Fruit fly (Drosophila melanogaster) whole organism, embryonic: ENCODE data around the gene CG12773.

Source experiments
- ATbp ChIP-seq: fragments of 200-800 bp; sonication (Bioruptor generic); optimal IDR thresholded peaks from 2 replicates; lab custom pipeline; 2017; ENCODE audit warnings: missing biosample characterization, mild to moderate bottlenecking, missing genetic modification characterization, missing genetic modification reagents
- Adf1 ChIP-seq: fragments of 200-800 bp; sonication (Bioruptor generic); IDR thresholded peaks from 2 replicates; pipeline ENCODE4 v1.3.6; 2022; ENCODE audit warnings: missing biosample characterization, missing genetic modification characterization
- CG1024 ChIP-seq: fragments of 200-800 bp; sonication (Bioruptor generic); IDR thresholded peaks from 2 replicates; pipeline ENCODE4 v1.3.6; 2022; ENCODE audit warnings: missing biosample characterization, missing genetic modification characterization
- CG11398 ChIP-seq: fragments of 200-800 bp; sonication (Bioruptor generic); optimal IDR thresholded peaks from 2 replicates; lab custom pipeline; 2016; ENCODE audit warnings: missing biosample characterization, missing genetic modification characterization
- CG1233 ChIP-seq: fragments of 200-800 bp; sonication (Bioruptor generic); optimal IDR thresholded peaks from 4 replicates; lab custom pipeline; 2018; ENCODE audit warnings: missing biosample characterization, mild to moderate bottlenecking, missing genetic modification characterization
- CG1603 ChIP-seq: fragments of 200-800 bp; sonication (Bioruptor generic); optimal IDR thresholded peaks from 2 replicates; lab custom pipeline; 2019; ENCODE audit warnings: missing biosample characterization, mild to moderate bottlenecking, missing genetic modification characterization, moderate library complexity
- CG16813 ChIP-seq: fragments of 200-800 bp; sonication (Bioruptor generic); IDR thresholded peaks from 3 replicates; pipeline ENCODE4 v1.3.6; 2022; ENCODE audit warnings: missing biosample characterization, missing genetic modification characterization; ENCODE audit not compliant: partially characterized antibody
- CG16815 ChIP-seq: fragments of 200-800 bp; sonication (Bioruptor generic); optimal IDR thresholded peaks from 3 replicates; lab custom pipeline; 2017; ENCODE audit warnings: missing biosample characterization, mild to moderate bottlenecking, missing genetic modification characterization
- CG1832 ChIP-seq: fragments of 200-800 bp; sonication (Bioruptor generic); optimal IDR thresholded peaks from 2 replicates; lab custom pipeline; 2017; ENCODE audit warnings: missing biosample characterization, mild to moderate bottlenecking, missing genetic modification characterization, inconsistent platforms
- CG31365 ChIP-seq: fragments of 200-800 bp; sonication (Bioruptor generic); optimal IDR thresholded peaks from 2 replicates; lab custom pipeline; 2018; ENCODE audit warnings: missing biosample characterization, mild to moderate bottlenecking, missing genetic modification characterization
- CG4424 ChIP-seq: fragments of 200-800 bp; sonication (Bioruptor generic); optimal IDR thresholded peaks from 3 replicates; lab custom pipeline; 2016; ENCODE audit warnings: missing biosample characterization, missing genetic modification characterization
- CG5245 ChIP-seq: fragments of 200-800 bp; sonication (Bioruptor generic); optimal IDR thresholded peaks from 3 replicates; lab custom pipeline; 2016; ENCODE audit warnings: missing biosample characterization, missing genetic modification characterization
- CG6654 ChIP-seq: fragments of 200-800 bp; sonication (Bioruptor generic); optimal IDR thresholded peaks from 2 replicates; lab custom pipeline; 2017; ENCODE audit warnings: missing biosample characterization, mild to moderate bottlenecking, missing genetic modification characterization
- CG6765 ChIP-seq: fragments of 200-800 bp; sonication (Bioruptor generic); optimal IDR thresholded peaks from 3 replicates; lab custom pipeline; 2017; ENCODE audit warnings: missing biosample characterization, mild to moderate bottlenecking, missing genetic modification characterization
- CG6791 ChIP-seq: fragments of 200-800 bp; sonication (Bioruptor generic); IDR thresholded peaks from 3 replicates; pipeline ENCODE4 v1.3.6; 2022; ENCODE audit warnings: missing biosample characterization, missing genetic modification characterization; ENCODE audit not compliant: partially characterized antibody
- CG7928 ChIP-seq: fragments of 200-800 bp; sonication (Bioruptor generic); optimal IDR thresholded peaks from 2 replicates; lab custom pipeline; 2017; ENCODE audit warnings: missing biosample characterization, mild to moderate bottlenecking, missing genetic modification characterization
- CG8281 ChIP-seq: fragments of 200-800 bp; sonication (Bioruptor generic); optimal IDR thresholded peaks from 2 replicates; lab custom pipeline; 2018; ENCODE audit warnings: missing biosample characterization, mild to moderate bottlenecking, missing genetic modification characterization, moderate library complexity
- CG8290 ChIP-seq, 3 experiments: fragments of 200-800 bp; sonication (Bioruptor generic); optimal IDR thresholded peaks; 2 replicates each; lab custom pipeline; 2016 to 2019; ENCODE audit warnings: missing biosample characterization in 3 of 3, missing genetic modification characterization in 3 of 3, mild to moderate bottlenecking in 2 of 3, moderate library complexity in 1 of 3
- CG8388 ChIP-seq: fragments of 200-800 bp; sonication (Bioruptor generic); optimal IDR thresholded peaks from 2 replicates; lab custom pipeline; 2019; ENCODE audit warnings: missing biosample characterization, mild to moderate bottlenecking, missing genetic modification characterization, moderate library complexity
- CG9437 ChIP-seq: fragments of 200-800 bp; sonication (Bioruptor generic); optimal IDR thresholded peaks from 2 replicates; lab custom pipeline; 2018; ENCODE audit warnings: missing biosample characterization, mild to moderate bottlenecking, missing genetic modification characterization
- CG9727 ChIP-seq: fragments of 200-800 bp; sonication (Bioruptor generic); optimal IDR thresholded peaks from 3 replicates; lab custom pipeline; 2017; ENCODE audit warnings: missing biosample characterization, mild to moderate bottlenecking, missing genetic modification characterization
- CG9797 ChIP-seq: fragments of 200-800 bp; sonication (Bioruptor generic); optimal IDR thresholded peaks from 3 replicates; lab custom pipeline; 2018; ENCODE audit warnings: missing biosample characterization, mild to moderate bottlenecking, missing genetic modification characterization
- Dad ChIP-seq: fragments of 200-800 bp; sonication (Bioruptor generic); optimal IDR thresholded peaks from 3 replicates; lab custom pipeline; 2016; ENCODE audit warnings: missing biosample characterization, missing genetic modification characterization
- Dip2 ChIP-seq: fragments of 200-800 bp; sonication (Bioruptor generic); IDR thresholded peaks from 2 replicates; pipeline ENCODE4 v1.3.6; 2022; ENCODE audit warnings: missing biosample characterization, missing genetic modification characterization
- Dll ChIP-seq: fragments of 200-800 bp; sonication (Bioruptor generic); IDR thresholded peaks from 4 replicates; pipeline ENCODE4 v1.3.6; 2022; ENCODE audit warnings: missing biosample characterization, missing genetic modification characterization; ENCODE audit not compliant: partially characterized antibody
- Ets65A ChIP-seq: fragments of 200-800 bp; sonication (Bioruptor generic); peaks from one replicate; lab custom pipeline; 2016; ENCODE audit warnings: missing biosample characterization, missing genetic modification characterization
- Fer3 ChIP-seq: fragments of 200-800 bp; sonication (Bioruptor generic); optimal IDR thresholded peaks from 2 replicates; lab custom pipeline; 2018; ENCODE audit warnings: missing biosample characterization, mild to moderate bottlenecking, missing genetic modification characterization, moderate library complexity
- Hand ChIP-seq: fragments of 200-800 bp; sonication (Bioruptor generic); optimal IDR thresholded peaks from 2 replicates; lab custom pipeline; 2017; ENCODE audit warnings: mild to moderate bottlenecking, missing biosample characterization, missing genetic modification reagents, missing genetic modification characterization
- Med ChIP-seq: fragments of 200-800 bp; sonication (Bioruptor generic); peaks from one replicate; lab custom pipeline; 2016; ENCODE audit warnings: missing biosample characterization, missing genetic modification characterization, mild to moderate bottlenecking, inconsistent platforms, moderate library complexity
- Opbp ChIP-seq: fragments of 200-800 bp; sonication (Bioruptor generic); IDR thresholded peaks from 3 replicates; pipeline ENCODE4 v1.3.6; 2022; ENCODE audit warnings: missing biosample characterization, missing genetic modification characterization; ENCODE audit not compliant: partially characterized antibody
- YL-1 ChIP-seq: fragments of 200-800 bp; sonication (Bioruptor generic); optimal IDR thresholded peaks from 3 replicates; lab custom pipeline; 2017; ENCODE audit warnings: missing biosample characterization, mild to moderate bottlenecking, missing genetic modification characterization
- amos ChIP-seq: fragments of 200-800 bp; sonication (Bioruptor generic); IDR thresholded peaks from 2 replicates; pipeline ENCODE4 v1.3.6; 2022; ENCODE audit warnings: missing biosample characterization, missing genetic modification characterization; ENCODE audit not compliant: partially characterized antibody
- chif ChIP-seq, 2 experiments: fragments of 200-800 bp; sonication (Bioruptor generic); optimal IDR thresholded peaks; 3 replicates each; lab custom pipeline; 2016; ENCODE audit warnings: missing biosample characterization in 2 of 2, missing genetic modification characterization in 2 of 2
- crol ChIP-seq: fragments of 200-800 bp; sonication (Bioruptor generic); IDR thresholded peaks from 2 replicates; pipeline ENCODE4 v1.3.6; 2022; ENCODE audit warnings: missing biosample characterization, missing genetic modification characterization
- ftz-f1 ChIP-seq: fragments of 200-800 bp; sonication (Bioruptor generic); optimal IDR thresholded peaks from 2 replicates; lab custom pipeline; 2016; ENCODE audit warnings: missing biosample characterization, missing genetic modification characterization
- gsb-n ChIP-seq: fragments of 200-800 bp; sonication (Bioruptor generic); optimal IDR thresholded peaks from 3 replicates; lab custom pipeline; 2018; ENCODE audit warnings: missing biosample characterization, mild to moderate bottlenecking, missing genetic modification characterization
- ham ChIP-seq: fragments of 200-800 bp; sonication (Bioruptor generic); IDR thresholded peaks from 2 replicates; pipeline ENCODE4 v1.3.6; 2022; ENCODE audit warnings: missing biosample characterization, missing genetic modification characterization
- knrl ChIP-seq: fragments of 200-800 bp; sonication (Bioruptor generic); IDR thresholded peaks from 3 replicates; pipeline ENCODE4 v1.3.6; 2022; ENCODE audit warnings: missing biosample characterization, missing genetic modification characterization; ENCODE audit not compliant: partially characterized antibody
- maf-S ChIP-seq: fragments of 200-800 bp; sonication (Bioruptor generic); optimal IDR thresholded peaks from 2 replicates; lab custom pipeline; 2016; ENCODE audit warnings: missing biosample characterization, missing genetic modification characterization
- onecut ChIP-seq: fragments of 200-800 bp; sonication (Bioruptor generic); IDR thresholded peaks from 2 replicates; pipeline ENCODE4 v1.3.6; 2022; ENCODE audit warnings: missing biosample characterization, missing genetic modification characterization
- pfk ChIP-seq: fragments of 200-800 bp; sonication (Bioruptor generic); optimal IDR thresholded peaks from 2 replicates; lab custom pipeline; 2018; ENCODE audit warnings: missing biosample characterization, mild to moderate bottlenecking, missing genetic modification characterization, moderate library complexity
- sens-2 ChIP-seq: fragments of 200-800 bp; sonication (Bioruptor generic); IDR thresholded peaks from 2 replicates; pipeline ENCODE4 v1.3.6; 2022; ENCODE audit warnings: missing biosample characterization, missing genetic modification characterization
- slp2 ChIP-seq: fragments of 200-800 bp; sonication (Bioruptor generic); optimal IDR thresholded peaks from 2 replicates; lab custom pipeline; 2016; ENCODE audit warnings: missing biosample characterization, missing genetic modification characterization
- stwl ChIP-seq: fragments of 200-800 bp; sonication (Bioruptor generic); optimal IDR thresholded peaks from 3 replicates; lab custom pipeline; 2018; ENCODE audit warnings: missing biosample characterization, mild to moderate bottlenecking, missing genetic modification characterization, moderate library complexity
- tll ChIP-seq, 2 experiments: fragments of 200-800 bp in 1 of 2; fragments of >200 bp in 1 of 2; sonication (Bioruptor generic) in 1 of 2; optimal IDR thresholded peaks; 2 replicates each; lab custom pipeline; 2017 to 2019; ENCODE audit warnings: missing biosample characterization in 2 of 2, missing genetic modification characterization in 2 of 2, mild to moderate bottlenecking in 1 of 2, moderate library complexity in 1 of 2
- vfl ChIP-seq: fragments of 200-800 bp; sonication (Bioruptor generic); optimal IDR thresholded peaks from 2 replicates; lab custom pipeline; 2016; ENCODE audit warnings: missing biosample characterization, missing genetic modification characterization
- vnd ChIP-seq: fragments of 200-800 bp; sonication (Bioruptor generic); IDR thresholded peaks from 3 replicates; pipeline ENCODE4 v1.3.6; 2022; ENCODE audit warnings: missing biosample characterization, missing genetic modification characterization; ENCODE audit not compliant: partially characterized antibody
- zfh1 ChIP-seq: fragments of 200-800 bp; sonication (Bioruptor generic); IDR thresholded peaks from 3 replicates; pipeline ENCODE4 v1.3.6; 2022; ENCODE audit warnings: missing biosample characterization, missing genetic modification characterization

CG12773 gene

DNA sequence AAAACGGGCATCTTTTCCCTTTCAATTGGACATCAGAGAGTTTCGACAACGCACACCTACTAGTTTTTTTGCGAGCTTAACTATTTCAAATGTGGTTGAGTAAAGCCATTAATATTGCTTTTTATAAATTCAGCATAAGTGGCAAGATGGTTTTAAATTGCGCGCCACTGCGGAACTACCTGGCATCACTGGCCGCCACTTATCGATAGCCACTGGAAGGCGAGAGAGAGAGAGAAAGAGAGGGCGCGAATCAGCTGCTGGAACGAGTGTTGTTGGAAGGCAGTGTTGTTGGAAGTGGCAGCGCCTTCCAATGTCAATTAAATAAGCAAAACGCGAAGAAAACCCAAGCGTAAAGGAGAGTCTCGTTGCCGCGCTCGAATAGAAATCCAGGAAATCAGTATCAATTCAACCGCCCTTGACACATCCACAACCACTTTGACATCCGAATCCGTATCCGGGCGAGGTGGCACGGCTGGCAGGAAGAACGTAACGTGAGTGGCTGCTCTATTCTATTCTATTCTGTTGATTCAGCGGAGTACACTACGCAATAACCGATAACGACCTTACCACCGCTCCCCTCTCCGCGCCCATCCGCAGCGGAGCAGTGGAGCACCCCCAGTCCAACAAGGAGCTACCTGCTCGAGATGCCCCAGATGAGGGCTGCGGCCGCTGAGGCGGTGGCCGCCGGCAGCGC lies 21.6 kb upstream of the CG12773 start, which contains the start of gene AMPKalpha (continued):
- TF ChIP-seq Fer3 (tag; lab: Kevin White, UChicago), result no peak
- TF ChIP-seq CG8281 (tag; lab: Kevin White, UChicago), result no peak
- TF ChIP-seq Med (GFP tag; lab: Kevin White, UChicago), result peak; percentile 34
- TF ChIP-seq CG1603 (tag; lab: Kevin White, UChicago), result peak; percentile 47
- no peak for TF ChIP-seq vfl (GFP tag; lab: Kevin White, UChicago)
- TF ChIP-seq chif (GFP tag; optimal IDR thresholded peaks at IDR 0.05; lab: Kevin White, UChicago), result no peak
- TF ChIP-seq CG9727, result no peak
- TF ChIP-seq knrl, result no peak
- TF ChIP-seq CG1832 (GFP tag; lab: Kevin White, UChicago), result peak; percentile 81
- TF ChIP-seq CG8388 (GFP tag; lab: Kevin White, UChicago), result peak; percentile 48
- peak; percentile 15 for TF ChIP-seq YL-1 (GFP tag; lab: Kevin White, UChicago)
- TF ChIP-seq Opbp (GFP tag; lab: Robert Waterston, UW), result peak; percentile 56; the same call in 2 of the 3 replicates
- no peak for TF ChIP-seq vnd (GFP tag; lab: Robert Waterston, UW)
- no peak for TF ChIP-seq tll (GFP tag; optimal IDR thresholded peaks at IDR 0.05; lab: Kevin White, UChicago)
- TF ChIP-seq stwl (tag; lab: Kevin White, UChicago), result peak; percentile 29
- no peak for TF ChIP-seq CG16815 (GFP tag; lab: Kevin White, UChicago)
- no peak for TF ChIP-seq CG4424
- TF ChIP-seq CG11398, result no peak
- TF ChIP-seq pfk (GFP tag; lab: Kevin White, UChicago), result no peak
- peak; percentile 38; the same call in 2 of the 3 replicates for TF ChIP-seq CG16813 (GFP tag; lab: Robert Waterston, UW)
- TF ChIP-seq slp2, result no peak
- no peak for TF ChIP-seq Dip2
- no peak for TF ChIP-seq CG5245 (GFP tag; lab: Kevin White, UChicago)
- TF ChIP-seq CG1233, result no peak
- TF ChIP-seq Hand, result no peak
- peak; percentile 43; the same call in 1 of the 2 replicates for TF ChIP-seq amos (GFP tag; lab: Robert Waterston, UW)
- TF ChIP-seq onecut (GFP tag; lab: Robert Waterston, UW), result 0 out of 2 replicates have a peak, but pooled peaks have one; percentile 21
- peak; percentile 71 for TF ChIP-seq crol (GFP tag; lab: Robert Waterston, UW)
- TF ChIP-seq CG31365, result no peak
- no peak for TF ChIP-seq zfh1 (GFP tag; lab: Robert Waterston, UW)
- TF ChIP-seq Ets65A (GFP tag; lab: Kevin White, UChicago), result no peak
- TF ChIP-seq ATbp (GFP tag; lab: Kevin White, UChicago), result no peak
- no peak for TF ChIP-seq CG1024 (GFP tag; lab: Robert Waterston, UW)
- TF ChIP-seq CG6791, result peak; percentile 43; the same call in 1 of the 3 replicates
- no peak for TF ChIP-seq ftz-f1 (GFP tag; lab: Kevin White, UChicago)
- TF ChIP-seq sens-2, result no peak
- TF ChIP-seq Dad (GFP tag; lab: Kevin White, UChicago), result no peak
- no peak for TF ChIP-seq CG6654 (GFP tag; lab: Kevin White, UChicago)
- TF ChIP-seq Dll (GFP tag; lab: Robert Waterston, UW), result peak; percentile 38; the same call in 1 of the 4 replicates
- no peak for TF ChIP-seq ham (GFP tag; lab: Robert Waterston, UW)
- peak; percentile 0 for TF ChIP-seq CG9797 (GFP tag; lab: Kevin White, UChicago)
- no peak for TF ChIP-seq maf-S (GFP tag; lab: Kevin White, UChicago)
- no peak for TF ChIP-seq CG6765 (GFP tag; lab: Kevin White, UChicago)
- no peak for TF ChIP-seq CG8290 (GFP tag; optimal IDR thresholded peaks at IDR 0.05; lab: Kevin White, UChicago)
- TF ChIP-seq CG8290 (tag; optimal IDR thresholded peaks at IDR 0.05; lab: Kevin White, UChicago), result peak in 1 of 2 experiments; percentile 27
- TF ChIP-seq gsb-n (tag; lab: Kevin White, UChicago), result no peak
- peak; percentile 56 for TF ChIP-seq CG9437 (GFP tag; lab: Kevin White, UChicago)
- TF ChIP-seq Adf1 (GFP tag; lab: Robert Waterston, UW), result peak; percentile 8; the same call in 1 of the 2 replicates
- TF ChIP-seq CG7928 (GFP tag; lab: Kevin White, UChicago), result no peak
